Worm (Caenorhabditis elegans) whole organism, L1 larva: ENCODE measurements around the gene abt-4.

Experiments
- C16A3.4 ChIP-seq: fragments of 150-350 bp; optimal IDR thresholded peaks from 2 replicates; lab custom pipeline; 2014; ENCODE audit warnings: missing biosample characterization, missing genetic modification characterization
- C34B4.2 ChIP-seq: sonication (generic microtip); optimal IDR thresholded peaks from 2 replicates; lab custom pipeline; 2017; ENCODE audit warnings: mild to moderate bottlenecking, missing genetic modification characterization, missing compliant biosample characterization
- aha-1 ChIP-seq: fragments of 150-350 bp; optimal IDR thresholded peaks from 2 replicates; lab custom pipeline; 2014; ENCODE audit warnings: missing biosample characterization, missing genetic modification characterization
- alr-1 ChIP-seq: fragments of 200-800 bp; sonication (Bioruptor generic); optimal IDR thresholded peaks from 2 replicates; lab custom pipeline; 2018; ENCODE audit warnings: borderline replicate concordance, mild to moderate bottlenecking, missing genetic modification characterization, missing compliant biosample characterization
- aly-2 ChIP-seq: fragments of 150-350 bp; optimal IDR thresholded peaks from 2 replicates; lab custom pipeline; 2014; ENCODE audit warnings: missing biosample characterization, missing genetic modification characterization
- blmp-1 ChIP-seq: fragments of 150-350 bp; optimal IDR thresholded peaks from 2 replicates; lab custom pipeline; 2014; ENCODE audit warnings: missing biosample characterization, missing genetic modification characterization
- ceh-88 ChIP-seq: fragments of 200-800 bp; sonication (Bioruptor generic); IDR thresholded peaks from 2 replicates; pipeline ENCODE4 v1.3.6; 2022; ENCODE audit warnings: missing genetic modification characterization, missing compliant biosample characterization
- ceh-90 ChIP-seq: sonication (generic microtip); optimal IDR thresholded peaks from 2 replicates; lab custom pipeline; 2016; ENCODE audit warnings: missing genetic modification characterization, missing compliant biosample characterization
- ces-1 ChIP-seq: fragments of 150-350 bp; optimal IDR thresholded peaks from 2 replicates; lab custom pipeline; 2014; ENCODE audit warnings: missing biosample characterization, missing genetic modification reagents, missing genetic modification characterization
- dpl-1 ChIP-seq, 3 experiments: fragments of 150-350 bp in 2 of 3; sonication (generic microtip) in 1 of 3; optimal IDR thresholded peaks; 2 replicates each; lab custom pipeline; 2014 to 2017; ENCODE audit warnings: missing biosample characterization in 3 of 3, missing genetic modification characterization in 3 of 3, missing genetic modification reagents in 3 of 3
- efl-1 ChIP-seq, 4 experiments: fragments of 150-350 bp; optimal IDR thresholded peaks in 3 of 4; peaks in 1 of 4; 1 replicate in 1 of 4; 2 replicates in 3 of 4; lab custom pipeline; 2014; ENCODE audit warnings: missing biosample characterization in 2 of 4, missing genetic modification characterization in 2 of 4, missing genetic modification reagents in 2 of 4
- efl-3 ChIP-seq: fragments of 200-800 bp; sonication (Bioruptor generic); optimal IDR thresholded peaks from 2 replicates; lab custom pipeline; 2018; ENCODE audit warnings: mild to moderate bottlenecking, missing genetic modification characterization, missing compliant biosample characterization
- egl-27 ChIP-seq, 2 experiments: fragments of 150-350 bp in 1 of 2; sonication (generic microtip); optimal IDR thresholded peaks; 3 replicates each; lab custom pipeline; 2017 to 2018; ENCODE audit warnings: missing biosample characterization in 2 of 2, missing genetic modification characterization in 2 of 2, missing genetic modification reagents in 2 of 2
- elt-2 ChIP-seq: sonication (generic microtip); optimal IDR thresholded peaks from 2 replicates; lab custom pipeline; 2016; ENCODE audit warnings: missing genetic modification characterization, mild to moderate bottlenecking, inconsistent platforms, missing compliant biosample characterization, missing genetic modification reagents
- fkh-4 ChIP-seq: sonication (generic microtip); optimal IDR thresholded peaks from 2 replicates; lab custom pipeline; 2016; ENCODE audit warnings: missing compliant biosample characterization, missing genetic modification characterization, borderline replicate concordance
- fkh-8 ChIP-seq: sonication (generic microtip); optimal IDR thresholded peaks from 2 replicates; lab custom pipeline; 2016; ENCODE audit warnings: mild to moderate bottlenecking, missing genetic modification characterization, missing compliant biosample characterization
- grh-1 ChIP-seq: fragments of 200-800 bp; sonication (Bioruptor generic); IDR thresholded peaks from 2 replicates; pipeline ENCODE4 v1.3.6; 2022; ENCODE audit warnings: missing genetic modification reagents, missing genetic modification characterization, missing compliant biosample characterization
- hlh-4 ChIP-seq: sonication (generic microtip); optimal IDR thresholded peaks from 2 replicates; lab custom pipeline; 2016; ENCODE audit warnings: mild to moderate bottlenecking, missing genetic modification characterization, missing compliant biosample characterization
- isw-1 ChIP-seq: fragments of 200-800 bp; sonication (Bioruptor generic); IDR thresholded peaks from 2 replicates; pipeline ENCODE4 v1.3.6; 2022; ENCODE audit warnings: missing genetic modification characterization, missing compliant biosample characterization
- jun-1 ChIP-seq: fragments of 150-350 bp; optimal IDR thresholded peaks from 2 replicates; lab custom pipeline; 2014; ENCODE audit warnings: missing biosample characterization, missing genetic modification reagents, missing genetic modification characterization
- lin-35 ChIP-seq, 2 experiments: fragments of 150-350 bp; optimal IDR thresholded peaks; 2 replicates each; lab custom pipeline; 2014; ENCODE audit warnings: missing biosample characterization in 2 of 2, missing genetic modification characterization in 2 of 2, missing genetic modification reagents in 2 of 2
- lir-3 ChIP-seq: sonication (generic microtip); optimal IDR thresholded peaks from 2 replicates; lab custom pipeline; 2016; ENCODE audit warnings: mild to moderate bottlenecking, missing genetic modification characterization, moderate library complexity, missing compliant biosample characterization; ENCODE audit not compliant: poor library complexity
- mab-9 ChIP-seq: fragments of 200-800 bp; sonication (Bioruptor generic); IDR thresholded peaks from 2 replicates; pipeline ENCODE4 v1.3.6; 2022; ENCODE audit warnings: missing genetic modification reagents, missing genetic modification characterization, missing compliant biosample characterization
- mep-1 ChIP-seq: fragments of 150-350 bp; optimal IDR thresholded peaks from 2 replicates; lab custom pipeline; 2014; ENCODE audit warnings: missing biosample characterization, missing genetic modification characterization
- nhr-19 ChIP-seq: fragments of 200-800 bp; sonication (Bioruptor generic); conservative IDR thresholded peaks from 2 replicates; pipeline ENCODE4 v1.3.6; 2022; ENCODE audit warnings: missing genetic modification characterization, missing compliant biosample characterization
- nhr-20 ChIP-seq: sonication (generic microtip); optimal IDR thresholded peaks from 2 replicates; lab custom pipeline; 2016; ENCODE audit warnings: mild to moderate bottlenecking, missing genetic modification characterization, missing compliant biosample characterization
- nhr-28 ChIP-seq: fragments of 150-350 bp; optimal IDR thresholded peaks from 2 replicates; lab custom pipeline; 2014; ENCODE audit warnings: missing biosample characterization, missing genetic modification characterization
- nhr-71 ChIP-seq: sonication (generic microtip); optimal IDR thresholded peaks from 2 replicates; lab custom pipeline; 2016; ENCODE audit warnings: mild to moderate bottlenecking, missing genetic modification characterization, moderate library complexity, missing compliant biosample characterization
- nhr-77 ChIP-seq: fragments of 150-350 bp; optimal IDR thresholded peaks from 2 replicates; lab custom pipeline; 2014; ENCODE audit warnings: missing biosample characterization, missing genetic modification characterization
- nhr-84 ChIP-seq: sonication (generic microtip); optimal IDR thresholded peaks from 2 replicates; lab custom pipeline; 2017; ENCODE audit warnings: missing biosample characterization, missing genetic modification characterization
- nhr-90 ChIP-seq: sonication (generic microtip); optimal IDR thresholded peaks from 2 replicates; lab custom pipeline; 2016; ENCODE audit warnings: mild to moderate bottlenecking, missing genetic modification characterization, missing compliant biosample characterization; ENCODE audit not compliant: poor library complexity
- pax-3 ChIP-seq: fragments of 200-800 bp; sonication (Bioruptor generic); optimal IDR thresholded peaks from 2 replicates; lab custom pipeline; 2018; ENCODE audit warnings: mild to moderate bottlenecking, missing genetic modification characterization, moderate library complexity, missing compliant biosample characterization
- pqm-1 ChIP-seq: sonication (generic microtip); optimal IDR thresholded peaks from 3 replicates; lab custom pipeline; 2017; ENCODE audit warnings: missing biosample characterization, missing genetic modification characterization
- rnt-1 ChIP-seq: sonication (generic microtip); optimal IDR thresholded peaks from 2 replicates; lab custom pipeline; 2016; ENCODE audit warnings: mild to moderate bottlenecking, missing genetic modification characterization, moderate library complexity, missing compliant biosample characterization
- skn-1 ChIP-seq: fragments of 150-350 bp; optimal IDR thresholded peaks from 2 replicates; lab custom pipeline; 2014; ENCODE audit warnings: missing biosample characterization, missing genetic modification characterization
- snu-23 ChIP-seq: sonication (generic microtip); optimal IDR thresholded peaks from 2 replicates; lab custom pipeline; 2016; ENCODE audit warnings: missing genetic modification characterization, missing compliant biosample characterization
- sox-4 ChIP-seq: sonication (generic microtip); optimal IDR thresholded peaks from 2 replicates; lab custom pipeline; 2016; ENCODE audit warnings: missing genetic modification characterization, missing compliant biosample characterization
- swsn-7 ChIP-seq: sonication (generic microtip); optimal IDR thresholded peaks from 2 replicates; lab custom pipeline; 2016; ENCODE audit warnings: missing genetic modification characterization, missing compliant biosample characterization
- unc-30 ChIP-seq: sonication (generic microtip); optimal IDR thresholded peaks from 2 replicates; lab custom pipeline; 2017; ENCODE audit warnings: missing biosample characterization, missing genetic modification characterization
- xbp-1 ChIP-seq: sonication (generic microtip); optimal IDR thresholded peaks from 2 replicates; lab custom pipeline; 2016; ENCODE audit warnings: missing genetic modification characterization, missing compliant biosample characterization
- ztf-11 ChIP-seq, 2 experiments: sonication (generic microtip); optimal IDR thresholded peaks; 2 replicates each; lab custom pipeline; 2016 to 2017; ENCODE audit warnings: missing genetic modification characterization in 2 of 2, missing biosample characterization in 1 of 2, missing compliant biosample characterization in 1 of 2
- ztf-4 ChIP-seq: fragments of 150-350 bp; optimal IDR thresholded peaks from 2 replicates; lab custom pipeline; 2014; ENCODE audit warnings: missing biosample characterization, missing genetic modification characterization

Gene abt-4

DNA sequence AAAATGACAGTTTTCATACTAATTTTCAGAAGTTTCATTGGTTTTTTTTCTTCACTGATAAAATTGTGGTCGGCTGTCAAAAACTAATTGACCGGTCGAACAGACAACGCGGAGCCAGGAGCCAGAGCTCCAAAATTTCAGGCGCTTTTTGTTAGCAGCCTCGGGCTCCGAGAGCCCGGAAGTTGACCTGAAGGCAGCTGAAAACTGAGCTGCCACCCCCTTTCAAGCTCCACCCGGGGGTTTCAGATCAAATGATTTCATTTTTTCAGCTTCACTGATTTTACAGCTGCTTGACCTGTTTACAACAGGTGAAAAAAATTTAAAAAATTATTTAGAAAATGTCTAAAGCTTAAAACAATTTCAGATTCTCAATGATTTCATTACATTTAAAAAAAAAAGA is 11.8 kb upstream of the abt-4 start:
- no peak for TF ChIP-seq C34B4.2 (tag; lab: Kevin White, UChicago)
- TF ChIP-seq hlh-4, result peak; percentile 78
- TF ChIP-seq, all 84 proteins: peak for 1

DNA sequence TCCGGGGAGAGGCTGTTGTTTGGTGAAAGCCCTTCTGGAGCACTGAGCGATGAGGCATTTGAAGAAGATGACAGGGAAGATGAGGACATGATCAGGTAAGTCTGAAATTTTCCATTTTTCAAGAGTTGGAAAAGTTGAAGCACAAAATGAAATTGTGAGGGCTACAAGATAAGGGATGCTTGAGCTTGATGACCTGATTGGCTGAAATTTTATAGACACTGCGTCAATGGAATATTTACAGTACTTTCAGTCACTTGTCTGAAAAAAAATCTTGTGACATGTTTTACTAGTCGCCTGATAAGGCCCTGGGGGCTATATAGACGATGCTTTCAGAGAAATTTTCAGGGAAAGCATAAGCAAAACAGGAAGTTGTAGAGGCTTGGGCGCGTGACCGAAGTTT is 5.8 kb upstream of the abt-4 start, which contains the start of gene dmd-8:
dmd-8 (minus strand) TSS at position 101 of the 400 bp plus-strand sequence.
- TF ChIP-seq xbp-1 (tag; lab: Kevin White, UChicago), result no peak
- no peak for TF ChIP-seq mep-1
- no peak for TF ChIP-seq rnt-1 (tag; lab: Kevin White, UChicago)
- TF ChIP-seq dpl-1 (GFP tag; optimal IDR thresholded peaks at IDR 0.05; lab: Kevin White, UChicago), result no peak
- no peak for TF ChIP-seq nhr-71
- TF ChIP-seq blmp-1 (tag; lab: Kevin White, UChicago), result no peak
- no peak for TF ChIP-seq aha-1 (tag; lab: Kevin White, UChicago)
- TF ChIP-seq nhr-28, result no peak
- no peak for TF ChIP-seq aly-2

DNA sequence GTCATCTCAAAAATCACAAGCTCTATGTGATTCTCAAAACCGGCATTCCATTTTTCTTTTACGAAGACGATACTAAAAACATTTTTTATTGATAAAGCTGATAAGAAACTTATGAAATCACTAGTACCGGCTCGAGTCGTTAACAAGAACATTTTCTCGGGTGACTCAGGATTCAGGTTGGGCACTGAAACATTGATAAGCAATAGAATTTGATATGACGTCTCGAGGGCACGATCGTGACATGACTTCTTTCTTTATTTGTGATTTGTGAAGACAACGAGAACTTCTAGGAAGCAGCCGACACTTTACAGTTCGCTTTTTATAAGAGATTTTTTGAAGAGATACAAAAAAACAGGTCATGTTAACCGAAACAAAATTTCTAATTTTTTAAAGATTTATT is 3.2 kb upstream of the abt-4 start:
- TF ChIP-seq ztf-11 (tag; optimal IDR thresholded peaks at IDR 0.05; lab: Kevin White, UChicago) (no peak), ceh-90 (tag; lab: Kevin White, UChicago) (no peak), pqm-1 (tag; lab: Kevin White, UChicago) (peak; percentile 9), mab-9 (GFP tag; lab: Robert Waterston, UW) (no peak), nhr-84 (no peak), alr-1 (tag; lab: Kevin White, UChicago) (no peak), ceh-88 (GFP tag; lab: Robert Waterston, UW) (no peak), fkh-8 (tag; lab: Kevin White, UChicago) (no peak), unc-30 (tag; lab: Kevin White, UChicago) (no peak), efl-3 (GFP tag; lab: Kevin White, UChicago) (no peak), egl-27 (tag; optimal IDR thresholded peaks at IDR 0.05; lab: Kevin White, UChicago) (no peak), snu-23 (no peak), elt-2 (tag; lab: Kevin White, UChicago) (peak; percentile 95), C16A3.4 (tag; lab: Kevin White, UChicago) (no peak), nhr-28 (no peak), lir-3 (no peak), skn-1 (tag; lab: Kevin White, UChicago) (no peak), ztf-4 (tag; lab: Kevin White, UChicago) (no peak), swsn-7 (tag; lab: Kevin White, UChicago) (no peak), nhr-77 (tag; lab: Kevin White, UChicago) (no peak), sox-4 (tag; lab: Kevin White, UChicago) (no peak), blmp-1 (tag; lab: Kevin White, UChicago) (no peak), C34B4.2 (tag; lab: Kevin White, UChicago) (no peak), jun-1 (tag; lab: Kevin White, UChicago) (peak; percentile 67), lin-35 (GFP tag; optimal IDR thresholded peaks at IDR 0.05; lab: Kevin White, UChicago) (peak in 1 of 2 experiments; percentile 6), nhr-90 (tag; lab: Kevin White, UChicago) (peak; percentile 17), grh-1 (GFP tag; lab: Robert Waterston, UW) (no peak), nhr-19 (GFP tag; lab: Robert Waterston, UW) (no peak), nhr-20 (tag; lab: Kevin White, UChicago) (peak; percentile 10), fkh-4 (no peak), efl-1 (optimal IDR thresholded peaks at IDR 0.05; lab: Kevin White, UChicago) (no peak), efl-1 (GFP tag; optimal IDR thresholded peaks at IDR 0.05 in 1 of 2; lab: Kevin White, UChicago) (peak in 1 of 2 experiments; percentile 83), rnt-1 (tag; lab: Kevin White, UChicago) (no peak), isw-1 (GFP tag; lab: Robert Waterston, UW) (no peak), ces-1 (GFP tag; lab: Kevin White, UChicago) (no peak), pax-3 (tag; lab: Kevin White, UChicago) (peak; percentile 36)
